Worm (Caenorhabditis elegans): ENCODE data around the gene srh-148.

DNA sequence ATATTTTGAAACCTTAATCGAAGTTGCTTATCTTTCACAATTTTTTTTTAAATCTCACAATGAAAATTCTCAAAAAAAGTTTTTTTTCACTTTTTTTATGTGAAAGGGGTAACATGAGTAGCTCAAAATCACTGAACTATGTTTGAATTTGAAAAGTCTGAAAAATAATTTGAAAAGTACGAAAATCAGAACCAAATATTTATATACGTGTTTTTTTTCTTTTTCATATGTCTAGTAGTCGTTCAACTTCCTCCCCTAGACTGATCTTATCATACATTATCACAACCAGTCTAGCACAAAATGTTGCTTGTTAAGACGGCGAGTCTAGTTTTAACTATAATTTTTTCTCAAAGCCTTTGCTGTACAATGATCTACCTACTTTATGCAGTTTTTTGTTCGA is 36.8 kb downstream of the srh-148 start, which contains the start of gene srbc-49:
- no peak for TF ChIP-seq hnd-1 (tag; optimal IDR thresholded peaks at IDR 0.05)
- no peak for TF ChIP-seq ceh-36 (tag; optimal IDR thresholded peaks at IDR 0.05)
